Fruit fly (Drosophila melanogaster): ENCODE measurements around the gene beat-IV.

- peak; percentile 30 for TF ChIP-seq Dif (GFP tag; optimal IDR thresholded peaks at IDR 0.05; ENCODE audit: partially characterized antibody)
- TF ChIP-seq pan (optimal IDR thresholded peaks at IDR 0.05) = no peak
- TF ChIP-seq fru (GFP tag; optimal IDR thresholded peaks at IDR 0.05) = no peak
- no peak for TF ChIP-seq usp (GFP tag; optimal IDR thresholded peaks at IDR 0.05)
- no peak for TF ChIP-seq dl (GFP tag; optimal IDR thresholded peaks at IDR 0.05; ENCODE audit: insufficient read depth in 1 of 2, partially characterized antibody in 2 of 2)
These were observed 44.2 kb downstream of the beat-IV start for dm6 chr3R:23601346-23601817.
